Fruit fly (Drosophila melanogaster) whole organism, embryonic: ENCODE data around the gene Polr3G.

Experiments
- Awh ChIP-seq: fragments of 200-800 bp; sonication (Bioruptor generic); IDR thresholded peaks from 2 replicates; pipeline ENCODE4, ENCODE4 v1.3.6; 2022; ENCODE audit warnings: missing biosample characterization, missing genetic modification characterization
- CG10274 ChIP-seq: fragments of 200-800 bp; sonication (Bioruptor generic); optimal IDR thresholded peaks from 3 replicates; lab custom pipeline; 2017; ENCODE audit warnings: missing biosample characterization, mild to moderate bottlenecking, missing genetic modification characterization
- CG11398 ChIP-seq: fragments of 200-800 bp; sonication (Bioruptor generic); optimal IDR thresholded peaks from 2 replicates; lab custom pipeline; 2016; ENCODE audit warnings: missing biosample characterization, missing genetic modification characterization
- CG12299 ChIP-seq: fragments of 200-800 bp; sonication (Bioruptor generic); optimal IDR thresholded peaks from 2 replicates; lab custom pipeline; 2018; ENCODE audit warnings: missing biosample characterization, mild to moderate bottlenecking, missing genetic modification characterization
- CG12391 ChIP-seq: fragments of 200-800 bp; sonication (Bioruptor generic); optimal IDR thresholded peaks from 3 replicates; lab custom pipeline; 2018; ENCODE audit warnings: missing biosample characterization, mild to moderate bottlenecking, missing genetic modification characterization, moderate library complexity
- CG12744 ChIP-seq: fragments of 200-800 bp; sonication (Bioruptor generic); optimal IDR thresholded peaks from 2 replicates; lab custom pipeline; 2016; ENCODE audit warnings: missing biosample characterization, missing genetic modification characterization
- CG12769 ChIP-seq: fragments of 200-800 bp; sonication (Bioruptor generic); optimal IDR thresholded peaks from 2 replicates; lab custom pipeline; 2019; ENCODE audit warnings: missing biosample characterization, mild to moderate bottlenecking, missing genetic modification characterization, moderate library complexity
- CG13296 ChIP-seq: fragments of 200-800 bp; sonication (Bioruptor generic); optimal IDR thresholded peaks from 3 replicates; lab custom pipeline; 2018; ENCODE audit warnings: missing biosample characterization, mild to moderate bottlenecking, missing genetic modification characterization
- CG13424 ChIP-seq: fragments of 200-800 bp; sonication (Bioruptor generic); optimal IDR thresholded peaks from 2 replicates; lab custom pipeline; 2019; ENCODE audit warnings: missing biosample characterization, mild to moderate bottlenecking, missing genetic modification characterization, moderate library complexity
- CG13894 ChIP-seq: fragments of 200-800 bp; sonication (Bioruptor generic); optimal IDR thresholded peaks from 3 replicates; lab custom pipeline; 2018; ENCODE audit warnings: missing biosample characterization, mild to moderate bottlenecking, missing genetic modification characterization, moderate library complexity
- CG1529 ChIP-seq: fragments of 200-800 bp; sonication (Bioruptor generic); optimal IDR thresholded peaks from 3 replicates; lab custom pipeline; 2018; ENCODE audit warnings: missing biosample characterization, missing genetic modification characterization
- CG16813 ChIP-seq: fragments of 200-800 bp; sonication (Bioruptor generic); IDR thresholded peaks from 3 replicates; pipeline ENCODE4 v1.3.6; 2022; ENCODE audit warnings: missing biosample characterization, missing genetic modification characterization; ENCODE audit not compliant: partially characterized antibody
- CG17186 ChIP-seq: fragments of 200-800 bp; sonication (Bioruptor generic); optimal IDR thresholded peaks from 3 replicates; lab custom pipeline; 2017; ENCODE audit warnings: missing biosample characterization, missing genetic modification reagents, missing genetic modification characterization
- CG18619 ChIP-seq: fragments of 200-800 bp; sonication (Bioruptor generic); optimal IDR thresholded peaks from 3 replicates; lab custom pipeline; 2017; ENCODE audit warnings: missing biosample characterization, mild to moderate bottlenecking, missing genetic modification characterization
- CG2129 ChIP-seq: fragments of 200-800 bp; sonication (Bioruptor generic); IDR thresholded peaks from 2 replicates; pipeline ENCODE4 v1.3.6; 2022; ENCODE audit warnings: missing biosample characterization, missing genetic modification characterization; ENCODE audit not compliant: partially characterized antibody
- CG3065 ChIP-seq: fragments of 200-800 bp; sonication (Bioruptor generic); optimal IDR thresholded peaks from 2 replicates; lab custom pipeline; 2016; ENCODE audit warnings: missing biosample characterization, missing genetic modification characterization
- CG4328 ChIP-seq: fragments of 200-800 bp; sonication (Bioruptor generic); optimal IDR thresholded peaks from 3 replicates; lab custom pipeline; 2017; ENCODE audit warnings: missing biosample characterization, missing genetic modification reagents, missing genetic modification characterization
- CG6689 ChIP-seq: fragments of 200-800 bp; sonication (Bioruptor generic); IDR thresholded peaks from 2 replicates; pipeline ENCODE4 v1.3.6; 2022; ENCODE audit warnings: missing biosample characterization, missing genetic modification characterization
- CG7987 ChIP-seq: fragments of 200-800 bp; sonication (Bioruptor generic); optimal IDR thresholded peaks from 2 replicates; lab custom pipeline; 2018; ENCODE audit warnings: missing biosample characterization, mild to moderate bottlenecking, missing genetic modification characterization, moderate library complexity
- CG8290 ChIP-seq, 3 experiments: fragments of 200-800 bp; sonication (Bioruptor generic); optimal IDR thresholded peaks; 2 replicates each; lab custom pipeline; 2016 to 2019; ENCODE audit warnings: missing biosample characterization in 3 of 3, missing genetic modification characterization in 3 of 3, mild to moderate bottlenecking in 2 of 3, moderate library complexity in 1 of 3
- CG9797 ChIP-seq: fragments of 200-800 bp; sonication (Bioruptor generic); optimal IDR thresholded peaks from 3 replicates; lab custom pipeline; 2018; ENCODE audit warnings: missing biosample characterization, mild to moderate bottlenecking, missing genetic modification characterization
- CG9932 ChIP-seq: fragments of 200-800 bp; sonication (Bioruptor generic); IDR thresholded peaks from 2 replicates; pipeline ENCODE4 v1.3.6; 2022; ENCODE audit warnings: missing biosample characterization, missing genetic modification characterization
- D19B ChIP-seq: fragments of 200-800 bp; sonication (Bioruptor generic); optimal IDR thresholded peaks from 2 replicates; lab custom pipeline; 2017; ENCODE audit warnings: missing biosample characterization, mild to moderate bottlenecking, missing genetic modification characterization
- Dfd ChIP-seq, 2 experiments: fragments of >200 bp; optimal IDR thresholded peaks; 2 replicates each; lab custom pipeline; 2017; ENCODE audit warnings: missing biosample characterization in 2 of 2, missing genetic modification characterization in 2 of 2
- Drgx ChIP-seq: fragments of 200-800 bp; sonication (Bioruptor generic); IDR thresholded peaks from 2 replicates; pipeline ENCODE4 v1.3.6; 2022; ENCODE audit warnings: missing biosample characterization, missing genetic modification characterization
- Mrtf ChIP-seq: fragments of 200-800 bp; sonication (Bioruptor generic); IDR thresholded peaks from 3 replicates; pipeline ENCODE4 v1.3.6; 2022; ENCODE audit warnings: missing biosample characterization, missing genetic modification characterization
- Sry-β ChIP-seq: fragments of 200-800 bp; sonication (Bioruptor generic); optimal IDR thresholded peaks from 2 replicates; lab custom pipeline; 2018; ENCODE audit warnings: missing biosample characterization, mild to moderate bottlenecking, missing genetic modification characterization, moderate library complexity
- al ChIP-seq: fragments of 200-800 bp; sonication (Bioruptor generic); IDR thresholded peaks from 2 replicates; pipeline ENCODE4 v1.3.6; 2022; ENCODE audit warnings: missing biosample characterization, missing genetic modification characterization
- amos ChIP-seq: fragments of 200-800 bp; sonication (Bioruptor generic); IDR thresholded peaks from 2 replicates; pipeline ENCODE4 v1.3.6; 2022; ENCODE audit warnings: missing biosample characterization, missing genetic modification characterization; ENCODE audit not compliant: partially characterized antibody
- crol ChIP-seq: fragments of 200-800 bp; sonication (Bioruptor generic); IDR thresholded peaks from 2 replicates; pipeline ENCODE4 v1.3.6; 2022; ENCODE audit warnings: missing biosample characterization, missing genetic modification characterization
- eve ChIP-seq, 2 experiments: fragments of >200 bp; optimal IDR thresholded peaks; 2 replicates each; lab custom pipeline; 2017; ENCODE audit warnings: missing biosample characterization in 2 of 2, missing genetic modification characterization in 2 of 2
- exex ChIP-seq: fragments of 200-800 bp; sonication (Bioruptor generic); optimal IDR thresholded peaks from 4 replicates; lab custom pipeline; 2018; ENCODE audit warnings: missing biosample characterization, mild to moderate bottlenecking, missing genetic modification characterization, moderate library complexity
- fd102C ChIP-seq: fragments of 200-800 bp; sonication (Bioruptor generic); optimal IDR thresholded peaks from 2 replicates; lab custom pipeline; 2018; ENCODE audit warnings: missing biosample characterization, mild to moderate bottlenecking, missing genetic modification characterization, moderate library complexity
- fd3F ChIP-seq: fragments of 200-800 bp; sonication (Bioruptor generic); optimal IDR thresholded peaks from 2 replicates; lab custom pipeline; 2018; ENCODE audit warnings: missing biosample characterization, mild to moderate bottlenecking, missing genetic modification characterization, moderate library complexity
- hbn ChIP-seq: fragments of 200-800 bp; sonication (Bioruptor generic); IDR thresholded peaks from 2 replicates; pipeline ENCODE4 v1.3.6; 2022; ENCODE audit warnings: missing biosample characterization, missing genetic modification characterization; ENCODE audit not compliant: partially characterized antibody
- hkb ChIP-seq, 2 experiments: fragments of 200-800 bp in 1 of 2; fragments of >200 bp in 1 of 2; sonication (Bioruptor generic) in 1 of 2; IDR thresholded peaks in 1 of 2; optimal IDR thresholded peaks in 1 of 2; 2 replicates each; pipeline versions ENCODE4 v1.3.6 to Lab custom; 2017 to 2022; ENCODE audit warnings: missing biosample characterization in 1 of 2, missing genetic modification characterization in 1 of 2
- jumu ChIP-seq: fragments of 200-800 bp; sonication (Bioruptor generic); optimal IDR thresholded peaks from 3 replicates; lab custom pipeline; 2016; ENCODE audit warnings: missing biosample characterization, missing genetic modification characterization
- lab ChIP-seq: fragments of 200-800 bp; sonication (Bioruptor generic); optimal IDR thresholded peaks from 3 replicates; lab custom pipeline; 2017; ENCODE audit warnings: missing biosample characterization, missing genetic modification characterization, mild to moderate bottlenecking, moderate library complexity, missing genetic modification reagents
- lilli ChIP-seq: fragments of 200-800 bp; sonication (Bioruptor generic); optimal IDR thresholded peaks from 3 replicates; lab custom pipeline; 2016; ENCODE audit warnings: missing biosample characterization, missing genetic modification characterization
- otp ChIP-seq: fragments of 200-800 bp; sonication (Bioruptor generic); IDR thresholded peaks from 3 replicates; pipeline ENCODE4, ENCODE4 v1.3.6; 2022; ENCODE audit warnings: missing biosample characterization, missing genetic modification characterization
- p53 ChIP-seq: fragments of 200-800 bp; sonication (Bioruptor generic); optimal IDR thresholded peaks from 2 replicates; lab custom pipeline; 2016; ENCODE audit warnings: missing biosample characterization, missing genetic modification characterization
- pho ChIP-seq: fragments of 200-800 bp; sonication (Bioruptor generic); optimal IDR thresholded peaks from 2 replicates; lab custom pipeline; 2016; ENCODE audit warnings: missing biosample characterization, missing genetic modification characterization
- ranshi ChIP-seq: fragments of 200-800 bp; sonication (Bioruptor generic); IDR thresholded peaks from 2 replicates; pipeline ENCODE4 v1.3.6; 2022; ENCODE audit warnings: missing biosample characterization, missing genetic modification characterization
- slbo ChIP-seq: fragments of 200-800 bp; sonication (Bioruptor generic); IDR thresholded peaks from 2 replicates; pipeline ENCODE4 v1.3.6; 2022; ENCODE audit warnings: missing biosample characterization, missing genetic modification characterization
- slou ChIP-seq: fragments of 200-800 bp; sonication (Bioruptor generic); optimal IDR thresholded peaks from 3 replicates; lab custom pipeline; 2016; ENCODE audit warnings: missing biosample characterization, missing genetic modification characterization
- stc ChIP-seq: fragments of 200-800 bp; sonication (Bioruptor generic); IDR thresholded peaks from 2 replicates; pipeline ENCODE4 v1.3.6; 2022; ENCODE audit warnings: missing biosample characterization, missing genetic modification characterization
- unc-4 ChIP-seq: fragments of 200-800 bp; sonication (Bioruptor generic); IDR thresholded peaks from 2 replicates; pipeline ENCODE4 v1.3.6; 2022; ENCODE audit warnings: missing biosample characterization, missing genetic modification characterization; ENCODE audit not compliant: partially characterized antibody
- yki ChIP-seq: fragments of >200 bp; optimal IDR thresholded peaks from 3 replicates; lab custom pipeline; 2018
- zen2 ChIP-seq: fragments of 200-800 bp; sonication (Bioruptor generic); IDR thresholded peaks from 3 replicates; pipeline ENCODE4 v1.3.6; 2022; ENCODE audit warnings: missing biosample characterization, missing genetic modification characterization; ENCODE audit not compliant: partially characterized antibody

The Polr3G gene

DNA sequence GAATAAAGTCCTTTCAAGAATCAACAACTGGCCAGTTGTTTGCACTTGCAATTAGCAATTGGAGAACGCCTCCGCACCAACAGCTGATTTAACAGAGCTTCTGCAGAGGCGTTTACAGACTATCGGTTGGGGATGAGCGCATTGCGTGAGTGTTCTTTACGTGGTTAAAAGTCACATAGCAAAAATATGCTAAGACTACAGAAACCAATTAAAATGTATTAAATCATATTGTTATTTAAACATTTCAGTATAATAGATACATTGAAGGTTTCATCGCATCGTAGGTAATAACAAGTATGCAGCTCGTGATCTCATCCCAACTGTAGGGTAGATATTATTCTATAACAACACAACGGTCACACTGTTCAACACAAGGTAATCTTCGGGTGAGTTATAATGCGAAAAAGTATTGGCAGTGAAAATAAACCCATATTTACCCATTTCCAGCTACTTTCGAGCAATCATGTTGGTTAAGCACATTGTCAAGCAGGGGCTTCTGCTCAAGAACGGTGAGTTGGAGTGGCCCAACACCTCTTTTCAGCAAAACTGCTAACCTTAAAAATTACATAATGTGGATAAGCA lies 1.7 kb downstream of the Polr3G start, which contains the start of the genes Sec3 and COX7B (continued):
- TF ChIP-seq al (GFP tag; lab: Robert Waterston, UW) (peak; percentile 41; the same call in 1 of the 2 replicates), jumu (GFP tag; lab: Kevin White, UChicago) (peak; percentile 31), otp (GFP tag; lab: Robert Waterston, UW) (peak; percentile 56; the same call in 1 of the 3 replicates), CG13424 (tag; lab: Kevin White, UChicago) (peak; percentile 81), exex (tag; lab: Kevin White, UChicago) (peak; percentile 58), slou (GFP tag; lab: Kevin White, UChicago) (peak; percentile 37), fd3F (peak; percentile 50), CG13894 (tag; lab: Kevin White, UChicago) (peak; percentile 65), lilli (GFP tag; lab: Kevin White, UChicago) (peak; percentile 82), stc (no peak), crol (GFP tag; lab: Robert Waterston, UW) (no peak), hkb (optimal IDR thresholded peaks at IDR 0.05; lab: Kevin White, UChicago) (peak; percentile 32), hkb (GFP tag; IDR thresholded peaks at IDR 0.05; lab: Robert Waterston, UW) (no peak), pho (GFP tag; lab: Kevin White, UChicago) (peak; percentile 55), CG11398 (GFP tag; lab: Kevin White, UChicago) (no peak), CG1529 (peak; percentile 65), hbn (GFP tag; lab: Robert Waterston, UW) (peak; percentile 93), Awh (GFP tag; lab: Robert Waterston, UW) (no peak), CG9797 (GFP tag; lab: Kevin White, UChicago) (peak; percentile 90), CG3065 (GFP tag; lab: Kevin White, UChicago) (peak; percentile 24), Dfd (GFP tag; optimal IDR thresholded peaks at IDR 0.05; lab: Kevin White, UChicago) (no peak), CG4328 (GFP tag; lab: Kevin White, UChicago) (peak; percentile 51), CG12744 (peak; percentile 60), eve (GFP tag; optimal IDR thresholded peaks at IDR 0.05; lab: Kevin White, UChicago) (no peak), CG17186 (peak; percentile 76), Sry-β (GFP tag; lab: Kevin White, UChicago) (peak; percentile 65), fd102C (GFP tag; lab: Kevin White, UChicago) (no peak), CG9932 (GFP tag; lab: Robert Waterston, UW) (peak; percentile 86), CG13296 (GFP tag; lab: Kevin White, UChicago) (peak; percentile 55), CG7987 (peak; percentile 29), CG10274 (no peak), CG12299 (tag; lab: Kevin White, UChicago) (peak; percentile 64), D19B (GFP tag; lab: Kevin White, UChicago) (peak; percentile 36), CG2129 (peak; percentile 92), CG6689 (peak; percentile 64)

DNA sequence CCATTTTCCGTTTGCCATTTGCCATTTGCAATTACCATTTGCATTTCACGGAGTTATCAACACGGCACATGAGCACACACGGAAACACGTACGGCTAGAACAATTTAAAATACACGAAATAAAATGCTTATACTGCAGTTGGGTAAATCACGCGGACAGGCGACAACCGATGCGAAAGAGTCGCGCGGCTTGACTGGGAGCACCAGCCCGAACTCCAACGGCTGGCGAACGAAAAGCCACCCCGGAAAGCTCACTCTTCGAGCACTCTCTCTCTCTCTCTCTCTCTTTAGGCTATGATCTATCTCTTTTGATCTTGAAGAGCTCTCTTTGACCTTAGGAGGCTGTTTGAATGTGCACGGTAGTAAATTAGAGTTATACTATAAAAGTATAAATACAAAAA lies 5.6 kb downstream of the Polr3G start, which contains the start of gene blot:
Gene blot, minus strand, starts transcription at position 196 of the 400 bp plus-strand sequence.
- TF ChIP-seq CG12769 (tag; lab: Kevin White, UChicago) (peak; percentile 45), Mrtf (GFP tag; lab: Robert Waterston, UW) (no peak), unc-4 (GFP tag; lab: Robert Waterston, UW) (peak; percentile 36; the same call in 1 of the 2 replicates), lab (GFP tag; lab: Kevin White, UChicago) (no peak), crol (GFP tag; lab: Robert Waterston, UW) (no peak), CG8290 (GFP tag; optimal IDR thresholded peaks at IDR 0.05; lab: Kevin White, UChicago) (no peak), CG8290 (tag; optimal IDR thresholded peaks at IDR 0.05; lab: Kevin White, UChicago) (peak in 1 of 2 experiments; percentile 40), CG16813 (GFP tag; lab: Robert Waterston, UW) (no peak), Drgx (peak; percentile 16; the same call in 1 of the 2 replicates), amos (GFP tag; lab: Robert Waterston, UW) (peak; percentile 13; the same call in 1 of the 2 replicates), p53 (no peak), zen2 (peak; percentile 34; the same call in 2 of the 3 replicates), yki (lab: Kevin White, UChicago) (peak; percentile 47), CG12391 (tag; lab: Kevin White, UChicago) (no peak), slbo (GFP tag; lab: Robert Waterston, UW) (no peak), ranshi (GFP tag; lab: Robert Waterston, UW) (peak; percentile 22; the same call in 1 of the 2 replicates), CG18619 (no peak)
